Worm (Caenorhabditis elegans): Measurements from ENCODE around the gene C14B9.3.

The C14B9.3 gene

DNA sequence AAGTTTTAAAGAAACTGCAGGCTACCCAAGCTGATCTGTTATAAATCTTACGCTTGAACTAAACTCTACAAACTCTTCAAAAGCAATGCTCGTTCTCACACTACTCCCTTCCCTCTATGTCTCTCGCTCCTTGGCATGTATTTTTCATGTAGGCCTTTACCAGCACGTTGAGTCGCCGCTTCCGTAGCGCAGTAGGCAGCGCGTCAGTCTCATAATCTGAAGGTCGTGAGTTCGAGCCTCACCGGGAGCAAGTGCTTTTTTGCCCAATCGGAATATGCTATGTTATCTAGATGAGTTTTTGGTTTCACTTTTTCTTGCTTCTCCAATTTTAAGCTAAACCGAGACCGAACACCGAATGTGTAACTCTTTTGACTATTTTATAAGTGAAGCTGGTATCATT is 2.1 kb upstream of the C14B9.3 start (continued):
- peak; percentile 79 for TF ChIP-seq ceh-34 (tag; optimal IDR thresholded peaks at IDR 0.05)
- TF ChIP-seq K02D7.2 (tag; optimal IDR thresholded peaks at IDR 0.05), result peak; percentile 49
- TF ChIP-seq ttx-3 (tag; optimal IDR thresholded peaks at IDR 0.05), result peak; percentile 58
- TF ChIP-seq dve-1 (tag; optimal IDR thresholded peaks at IDR 0.05), result no peak
- no peak for TF ChIP-seq elt-4 (tag; optimal IDR thresholded peaks at IDR 0.05)
- TF ChIP-seq ceh-9 (tag; optimal IDR thresholded peaks at IDR 0.05), result peak; percentile 56
- TF ChIP-seq pha-4 (tag; optimal IDR thresholded peaks at IDR 0.05), result no peak
- peak; percentile 17 for TF ChIP-seq hlh-8 (tag; optimal IDR thresholded peaks at IDR 0.05)
- no peak for TF ChIP-seq pax-1 (tag; optimal IDR thresholded peaks at IDR 0.05)
- peak; percentile 65 for TF ChIP-seq madf-2 (tag; optimal IDR thresholded peaks at IDR 0.05)
- no peak for TF ChIP-seq mec-3 (tag; optimal IDR thresholded peaks at IDR 0.05; ENCODE audit: borderline replicate concordance)
- TF ChIP-seq hlh-30 (tag; optimal IDR thresholded peaks at IDR 0.05; ENCODE audit: insufficient read depth), result no peak
- TF ChIP-seq tbx-7 (tag; optimal IDR thresholded peaks at IDR 0.05), result peak; percentile 32
- TF ChIP-seq ceh-24 (tag; optimal IDR thresholded peaks at IDR 0.05), result peak; percentile 35
- peak; percentile 63 for TF ChIP-seq nhr-232 (tag; optimal IDR thresholded peaks at IDR 0.05)
- peak; percentile 70 for TF ChIP-seq T23F11.4 (GFP tag; optimal IDR thresholded peaks at IDR 0.05)
- peak; percentile 53 for TF ChIP-seq K09A11.1 (tag; optimal IDR thresholded peaks at IDR 0.05; ENCODE audit: insufficient read depth)
- peak; percentile 37 for TF ChIP-seq ahr-1 (tag; optimal IDR thresholded peaks at IDR 0.05)
- TF ChIP-seq C08G9.2 (tag; optimal IDR thresholded peaks at IDR 0.05), result peak; percentile 72
- peak; percentile 67 for TF ChIP-seq sox-4 (tag; optimal IDR thresholded peaks at IDR 0.05)
- peak; percentile 1 for TF ChIP-seq hlh-15 (tag; optimal IDR thresholded peaks at IDR 0.05)
- peak; percentile 75 for TF ChIP-seq che-1 (tag; optimal IDR thresholded peaks at IDR 0.05)
- peak; percentile 71 for TF ChIP-seq ceh-19 (GFP tag; optimal IDR thresholded peaks at IDR 0.05)
- TF ChIP-seq elt-2 (tag; optimal IDR thresholded peaks at IDR 0.05), result peak; percentile 71
- TF ChIP-seq pag-3 (tag; optimal IDR thresholded peaks at IDR 0.05; ENCODE audit: borderline replicate concordance), result no peak
- no peak for TF ChIP-seq ets-4 (tag; optimal IDR thresholded peaks at IDR 0.05)

ce11 chrIII:8109459-8110057 is 968 bp downstream of the C14B9.3 start:
- TF ChIP-seq ceh-45 (GFP tag; IDR thresholded peaks at IDR 0.05) (peak; percentile 53; the same call in 1 of the 2 replicates), unc-55 (GFP tag; optimal IDR thresholded peaks at IDR 0.05) (no peak), T23F11.4 (GFP tag; optimal IDR thresholded peaks at IDR 0.05) (peak; percentile 60), K02D7.2 (tag; optimal IDR thresholded peaks at IDR 0.05) (peak; percentile 28), ceh-48 (tag; optimal IDR thresholded peaks at IDR 0.05) (peak; percentile 67), gmeb-2 (tag; optimal IDR thresholded peaks at IDR 0.05) (peak; percentile 76), K09A11.1 (tag; optimal IDR thresholded peaks at IDR 0.05; ENCODE audit: insufficient read depth) (peak; percentile 43), pag-3 (tag; optimal IDR thresholded peaks at IDR 0.05; ENCODE audit: borderline replicate concordance) (no peak), Y22D7AL.16 (tag; optimal IDR thresholded peaks at IDR 0.05) (peak; percentile 30), lim-6 (tag; optimal IDR thresholded peaks at IDR 0.05) (no peak), mec-3 (tag; optimal IDR thresholded peaks at IDR 0.05; ENCODE audit: borderline replicate concordance) (no peak), odd-2 (tag; optimal IDR thresholded peaks at IDR 0.05) (peak; percentile 54), ref-2 (tag; optimal IDR thresholded peaks at IDR 0.05) (peak; percentile 88), tbx-2 (tag; optimal IDR thresholded peaks at IDR 0.05) (peak; percentile 72), ztf-16 (tag; optimal IDR thresholded peaks at IDR 0.05) (peak; percentile 80), C38D4.7 (GFP tag; optimal IDR thresholded peaks at IDR 0.05) (peak; percentile 72), unc-86 (tag; optimal IDR thresholded peaks at IDR 0.05) (peak; percentile 33), hlh-15 (tag; optimal IDR thresholded peaks at IDR 0.05) (peak; percentile 58), elt-2 (tag; optimal IDR thresholded peaks at IDR 0.05) (peak; percentile 70), tbx-7 (tag; optimal IDR thresholded peaks at IDR 0.05) (peak; percentile 32), C08G9.2 (tag; optimal IDR thresholded peaks at IDR 0.05) (peak; percentile 58), pha-4 (tag; optimal IDR thresholded peaks at IDR 0.05) (no peak), che-1 (tag; optimal IDR thresholded peaks at IDR 0.05) (peak; percentile 72), eyg-1 (tag; optimal IDR thresholded peaks at IDR 0.05) (peak; percentile 71), ceh-18 (tag; optimal IDR thresholded peaks at IDR 0.05) (peak; percentile 57), hlh-8 (tag; optimal IDR thresholded peaks at IDR 0.05) (peak; percentile 60), fax-1 (tag; optimal IDR thresholded peaks at IDR 0.05) (peak; percentile 69), sox-2 (GFP tag; IDR thresholded peaks at IDR 0.05) (peak; percentile 71), dmd-4 (tag; optimal IDR thresholded peaks at IDR 0.05; ENCODE audit: borderline replicate concordance) (peak; percentile 23), syd-9 (tag; optimal IDR thresholded peaks at IDR 0.05) (peak; percentile 78), nfya-1 (tag; optimal IDR thresholded peaks at IDR 0.05) (peak; percentile 62), dve-1 (tag; optimal IDR thresholded peaks at IDR 0.05) (peak; percentile 41), ceh-22 (tag; optimal IDR thresholded peaks at IDR 0.05) (no peak), madf-2 (tag; optimal IDR thresholded peaks at IDR 0.05) (peak; percentile 75), ama-1 (optimal IDR thresholded peaks at IDR 0.05) (no peak), unc-42 (tag; optimal IDR thresholded peaks at IDR 0.05) (peak; percentile 53)

Data from whole organism, late embryonic.